Fruit fly (Drosophila melanogaster): ENCODE data around the gene Had1.

Gene Had1

DNA sequence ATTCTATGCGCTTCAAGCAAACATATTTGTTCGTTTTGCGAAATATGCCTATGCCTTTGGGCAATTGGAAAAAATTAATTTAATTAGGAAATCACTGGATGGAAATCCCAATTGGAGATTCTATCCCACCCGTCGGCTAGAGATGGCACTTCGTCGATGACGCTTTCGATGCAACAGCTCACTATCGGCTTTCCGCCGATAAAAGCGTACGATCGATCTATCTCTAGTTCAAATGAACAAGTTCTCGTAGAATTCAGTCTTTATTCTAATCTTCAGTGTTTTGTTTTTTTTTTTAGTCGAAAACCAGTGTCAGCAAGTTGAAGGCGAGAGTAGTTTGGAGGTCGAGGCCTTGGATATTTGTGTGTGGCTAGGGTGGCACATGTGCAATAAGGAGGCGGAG is 14.6 kb upstream of the Had1 start, which contains the start of the genes CG9917 and CG32579 (continued):
- TF ChIP-seq lab (GFP tag; optimal IDR thresholded peaks at IDR 0.05) (no peak), odd (GFP tag; optimal IDR thresholded peaks at IDR 0.05) (no peak), CG10654 (GFP tag; optimal IDR thresholded peaks at IDR 0.05) (no peak), ind (GFP tag; optimal IDR thresholded peaks at IDR 0.05) (no peak), CG12104 (GFP tag; optimal IDR thresholded peaks at IDR 0.05) (no peak), CG34224 (GFP tag; IDR thresholded peaks at IDR 0.05; ENCODE audit: partially characterized antibody) (peak; percentile 81), CG7987 (GFP tag; optimal IDR thresholded peaks at IDR 0.05) (no peak), CG9437 (GFP tag; optimal IDR thresholded peaks at IDR 0.05) (no peak), pan (optimal IDR thresholded peaks at IDR 0.05) (no peak), pan (GFP tag; optimal IDR thresholded peaks at IDR 0.05 in 1 of 2, IDR thresholded peaks at IDR 0.05 in 1 of 2) (no peak), CG1602 (GFP tag; optimal IDR thresholded peaks at IDR 0.05) (no peak), CG12299 (tag; optimal IDR thresholded peaks at IDR 0.05) (no peak), Camta (GFP tag; optimal IDR thresholded peaks at IDR 0.05) (no peak), bowl (GFP tag; IDR thresholded peaks at IDR 0.05) (no peak), CG1603 (tag; optimal IDR thresholded peaks at IDR 0.05) (peak; percentile 25), mirr (GFP tag; optimal IDR thresholded peaks at IDR 0.05) (no peak), Opbp (GFP tag; IDR thresholded peaks at IDR 0.05; ENCODE audit: partially characterized antibody) (peak; percentile 89; the same call in 2 of the 3 replicates), inv (GFP tag; IDR thresholded peaks at IDR 0.05; ENCODE audit: partially characterized antibody) (peak; percentile 66), tx (GFP tag; optimal IDR thresholded peaks at IDR 0.05) (no peak), phol (tag; optimal IDR thresholded peaks at IDR 0.05) (no peak), zen2 (GFP tag; IDR thresholded peaks at IDR 0.05; ENCODE audit: partially characterized antibody) (peak; percentile 73; the same call in 2 of the 3 replicates), B-H1 (GFP tag; IDR thresholded peaks at IDR 0.05) (no peak), fd102C (GFP tag; optimal IDR thresholded peaks at IDR 0.05) (no peak), Atf-2 (GFP tag; optimal IDR thresholded peaks at IDR 0.05) (no peak), CG6791 (GFP tag; IDR thresholded peaks at IDR 0.05; ENCODE audit: partially characterized antibody) (peak; percentile 86), CG10267 (tag; optimal IDR thresholded peaks at IDR 0.05) (peak; percentile 12), CG3407 (GFP tag; optimal IDR thresholded peaks at IDR 0.05) (no peak), eve (GFP tag; optimal IDR thresholded peaks at IDR 0.05) (no peak), kni (GFP tag; optimal IDR thresholded peaks at IDR 0.05) (no peak), disco-r (GFP tag; optimal IDR thresholded peaks at IDR 0.05) (no peak), CG11504 (tag; optimal IDR thresholded peaks at IDR 0.05) (no peak), CG14050 (GFP tag; IDR thresholded peaks at IDR 0.05) (no peak), vvl (GFP tag; IDR thresholded peaks at IDR 0.05) (peak; percentile 47; the same call in 1 of the 2 replicates), amos (GFP tag; IDR thresholded peaks at IDR 0.05; ENCODE audit: partially characterized antibody) (peak; percentile 86), vfl (GFP tag; optimal IDR thresholded peaks at IDR 0.05) (no peak), CG6689 (GFP tag; IDR thresholded peaks at IDR 0.05) (no peak), dmrt99B (tag; optimal IDR thresholded peaks at IDR 0.05) (no peak), sqz (GFP tag; optimal IDR thresholded peaks at IDR 0.05) (no peak), CG2875 (GFP tag; optimal IDR thresholded peaks at IDR 0.05) (no peak), Doc3 (GFP tag; IDR thresholded peaks at IDR 0.05; ENCODE audit: partially characterized antibody) (peak; percentile 63), Xrp1 (GFP tag; IDR thresholded peaks at IDR 0.05) (no peak), CG8290 (GFP tag; optimal IDR thresholded peaks at IDR 0.05) (no peak), CG8290 (tag; optimal IDR thresholded peaks at IDR 0.05) (no peak), CG9876 (GFP tag; optimal IDR thresholded peaks at IDR 0.05) (no peak), insv (GFP tag; optimal IDR thresholded peaks at IDR 0.05) (peak; percentile 86 to 97), sd (tag; optimal IDR thresholded peaks at IDR 0.05) (no peak), grau (tag; optimal IDR thresholded peaks at IDR 0.05) (no peak), MBD-R2 (GFP tag; IDR thresholded peaks at IDR 0.05) (peak; percentile 84), CG32532 (GFP tag; IDR thresholded peaks at IDR 0.05) (no peak), stc (GFP tag; IDR thresholded peaks at IDR 0.05) (no peak), CG7839 (tag; optimal IDR thresholded peaks at IDR 0.05) (no peak)

Measured in whole organism, embryonic.